Worm (Caenorhabditis elegans) whole organism, early embryonic: Measurements from ENCODE around the gene srh-288.

Source experiments
- B0310.2 ChIP-seq: sonication (generic microtip); optimal IDR thresholded peaks from 2 replicates; lab custom pipeline; 2016; ENCODE audit warnings: mild to moderate bottlenecking, missing genetic modification characterization, missing compliant biosample characterization
- aly-1 ChIP-seq: sonication (generic microtip); optimal IDR thresholded peaks from 2 replicates; lab custom pipeline; 2016; ENCODE audit warnings: missing genetic modification characterization, missing compliant biosample characterization
- ama-1 ChIP-seq: fragments of 150-350 bp; optimal IDR thresholded peaks from 2 replicates; lab custom pipeline; 2014
- ceh-13 ChIP-seq: fragments of 200-800 bp; sonication (Bioruptor generic); optimal IDR thresholded peaks from 2 replicates; lab custom pipeline; 2018; ENCODE audit warnings: mild to moderate bottlenecking, missing genetic modification characterization, missing compliant biosample characterization
- ceh-36 ChIP-seq: sonication (generic microtip); optimal IDR thresholded peaks from 2 replicates; lab custom pipeline; 2016; ENCODE audit warnings: missing genetic modification characterization, inconsistent platforms, missing compliant biosample characterization
- ets-7 ChIP-seq: sonication (generic microtip); optimal IDR thresholded peaks from 2 replicates; lab custom pipeline; 2016; ENCODE audit warnings: missing genotype, missing genetic modification characterization, missing compliant biosample characterization
- flt-1 ChIP-seq: fragments of 200-800 bp; sonication (Bioruptor generic); IDR thresholded peaks from 2 replicates; pipeline ENCODE4 v1.3.6; 2022; ENCODE audit warnings: missing genetic modification characterization, missing compliant biosample characterization
- hmbx-1 ChIP-seq: sonication (generic microtip); optimal IDR thresholded peaks from 2 replicates; lab custom pipeline; 2016; ENCODE audit warnings: mild to moderate bottlenecking, missing genetic modification characterization, missing compliant biosample characterization
- hmg-4 ChIP-seq: fragments of 200-800 bp; sonication (Bioruptor generic); optimal IDR thresholded peaks from 2 replicates; lab custom pipeline; 2018; ENCODE audit warnings: mild to moderate bottlenecking, missing genetic modification characterization, missing compliant biosample characterization
- sea-1 ChIP-seq: fragments of 200-800 bp; sonication (Bioruptor generic); conservative IDR thresholded peaks from 2 replicates; pipeline ENCODE4 v1.3.6; 2022; ENCODE audit warnings: missing genetic modification characterization, missing compliant biosample characterization
- tbx-11 ChIP-seq: fragments of 200-800 bp; sonication (Bioruptor generic); IDR thresholded peaks from 2 replicates; pipeline ENCODE4 v1.3.6; 2022; ENCODE audit warnings: missing genetic modification characterization, missing compliant biosample characterization
- tbx-37 ChIP-seq: fragments of 200-800 bp; sonication (Bioruptor generic); conservative IDR thresholded peaks from 2 replicates; pipeline ENCODE4 v1.3.6; 2022; ENCODE audit warnings: missing genetic modification reagents, missing genetic modification characterization, missing compliant biosample characterization

DNA sequence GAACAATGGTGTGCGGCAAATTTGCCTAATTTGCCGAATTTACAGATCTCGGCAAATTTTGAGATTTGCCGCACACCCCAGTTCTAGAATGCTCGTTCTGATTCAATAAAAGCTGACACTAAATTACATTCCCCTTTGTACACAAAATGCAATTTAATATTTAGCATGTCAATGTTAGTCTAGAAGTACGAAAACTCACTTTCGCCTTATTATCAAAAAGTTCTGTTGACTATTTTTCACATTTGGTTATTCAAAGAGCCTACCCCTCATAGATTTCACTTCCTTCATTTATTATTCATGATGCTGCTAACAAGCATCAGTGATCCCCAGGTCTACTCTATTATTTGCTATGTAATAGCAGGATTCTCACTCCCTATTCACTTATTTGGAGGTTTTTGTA, 23.0 kb upstream of the srh-288 start, which contains the start of gene srh-298:
- TF ChIP-seq tbx-37 (GFP tag; lab: Robert Waterston, UW) (no peak), sea-1 (no peak), ama-1 (lab: Kevin White, UChicago) (no peak), flt-1 (no peak), ets-7 (tag; lab: Kevin White, UChicago) (no peak), hmbx-1 (no peak), aly-1 (tag; lab: Kevin White, UChicago) (no peak), ceh-13 (GFP tag; lab: Kevin White, UChicago) (no peak), tbx-11 (GFP tag; lab: Robert Waterston, UW) (no peak), hmg-4 (GFP tag; lab: Kevin White, UChicago) (no peak), ceh-36 (tag; lab: Kevin White, UChicago) (no peak), B0310.2 (no peak)
